Fruit fly (Drosophila melanogaster) whole organism, embryonic: Measurements from ENCODE around the gene CG3544.

Experiments used
- Blimp-1 ChIP-seq: fragments of 200-800 bp; sonication (Bioruptor generic); optimal IDR thresholded peaks from 3 replicates; lab custom pipeline; 2018; ENCODE audit warnings: missing biosample characterization, missing genetic modification characterization, mild to moderate bottlenecking, moderate library complexity, missing genetic modification reagents
- BtbVII ChIP-seq: fragments of 200-800 bp; sonication (Bioruptor generic); optimal IDR thresholded peaks from 3 replicates; lab custom pipeline; 2017; ENCODE audit warnings: missing biosample characterization, mild to moderate bottlenecking, missing genetic modification characterization
- C15 ChIP-seq: fragments of 200-800 bp; sonication (Bioruptor generic); IDR thresholded peaks from 3 replicates; pipeline ENCODE4 v1.3.6; 2022; ENCODE audit warnings: missing biosample characterization, missing genetic modification characterization
- CG10431 ChIP-seq: fragments of 200-800 bp; sonication (Bioruptor generic); optimal IDR thresholded peaks from 3 replicates; lab custom pipeline; 2018; ENCODE audit warnings: missing biosample characterization, mild to moderate bottlenecking, missing genetic modification characterization
- CG11504 ChIP-seq: fragments of 200-800 bp; sonication (Bioruptor generic); optimal IDR thresholded peaks from 3 replicates; lab custom pipeline; 2019; ENCODE audit warnings: missing biosample characterization, mild to moderate bottlenecking, missing genetic modification characterization, moderate library complexity
- CG11695 ChIP-seq: fragments of 200-800 bp; sonication (Bioruptor generic); IDR thresholded peaks from 3 replicates; pipeline ENCODE4 v1.3.6; 2022; ENCODE audit warnings: missing biosample characterization, missing genetic modification characterization
- CG12071 ChIP-seq: fragments of 200-800 bp; sonication (Bioruptor generic); optimal IDR thresholded peaks from 3 replicates; lab custom pipeline; 2018; ENCODE audit warnings: missing biosample characterization, mild to moderate bottlenecking, missing genetic modification characterization
- CG12155 ChIP-seq: fragments of 200-800 bp; sonication (Bioruptor generic); optimal IDR thresholded peaks from 3 replicates; lab custom pipeline; 2016; ENCODE audit warnings: missing biosample characterization, missing genetic modification characterization
- CG13775 ChIP-seq: fragments of 200-800 bp; sonication (Bioruptor generic); optimal IDR thresholded peaks from 3 replicates; lab custom pipeline; 2017; ENCODE audit warnings: missing biosample characterization, mild to moderate bottlenecking, missing genetic modification characterization
- CG17829 ChIP-seq: fragments of 200-800 bp; optimal IDR thresholded peaks from 2 replicates; lab custom pipeline; 2019; ENCODE audit warnings: missing biosample characterization, mild to moderate bottlenecking, missing genetic modification characterization, moderate library complexity
- CG2120 ChIP-seq: fragments of 200-800 bp; sonication (Bioruptor generic); optimal IDR thresholded peaks from 3 replicates; lab custom pipeline; 2016; ENCODE audit warnings: missing biosample characterization, missing genetic modification characterization
- CG2875 ChIP-seq: fragments of 200-800 bp; sonication (Bioruptor generic); optimal IDR thresholded peaks from 2 replicates; lab custom pipeline; 2017; ENCODE audit warnings: missing biosample characterization, mild to moderate bottlenecking, missing genetic modification characterization, missing genetic modification reagents
- CG3407 ChIP-seq: fragments of 200-800 bp; sonication (Bioruptor generic); optimal IDR thresholded peaks from 2 replicates; lab custom pipeline; 2018; ENCODE audit warnings: missing biosample characterization, mild to moderate bottlenecking, missing genetic modification characterization
- CG34224 ChIP-seq: fragments of 200-800 bp; sonication (Bioruptor generic); IDR thresholded peaks from 3 replicates; pipeline ENCODE4 v1.3.6; 2022; ENCODE audit warnings: missing biosample characterization, missing genetic modification characterization; ENCODE audit not compliant: partially characterized antibody
- CG34422 ChIP-seq: fragments of 200-800 bp; sonication (Bioruptor generic); IDR thresholded peaks from 3 replicates; pipeline ENCODE4 v1.3.6; 2022; ENCODE audit warnings: missing biosample characterization, missing genetic modification characterization
- CG8359 ChIP-seq: fragments of 200-800 bp; sonication (Bioruptor generic); optimal IDR thresholded peaks from 2 replicates; lab custom pipeline; 2017; ENCODE audit warnings: missing biosample characterization, mild to moderate bottlenecking, missing genetic modification characterization, borderline replicate concordance
- CG9876 ChIP-seq: fragments of 200-800 bp; sonication (Bioruptor generic); optimal IDR thresholded peaks from 2 replicates; lab custom pipeline; 2016; ENCODE audit warnings: missing biosample characterization, missing genetic modification characterization
- Camta ChIP-seq: fragments of 200-800 bp; sonication (Bioruptor generic); optimal IDR thresholded peaks from 2 replicates; lab custom pipeline; 2016; ENCODE audit warnings: missing biosample characterization, missing genetic modification characterization
- Dfd ChIP-seq, 2 experiments: fragments of >200 bp; optimal IDR thresholded peaks; 2 replicates each; lab custom pipeline; 2017; ENCODE audit warnings: missing biosample characterization in 2 of 2, missing genetic modification characterization in 2 of 2
- Gsc ChIP-seq: fragments of 200-800 bp; sonication (Bioruptor generic); IDR thresholded peaks from 2 replicates; pipeline ENCODE4 v1.3.6; 2022; ENCODE audit warnings: missing biosample characterization, missing genetic modification characterization
- Gug ChIP-seq: fragments of 200-800 bp; sonication (Bioruptor generic); IDR thresholded peaks from 4 replicates; pipeline ENCODE4 v1.3.6; 2022; ENCODE audit warnings: missing biosample characterization, missing genetic modification characterization
- Hr78 ChIP-seq, 2 experiments: fragments of 200-800 bp in 1 of 2; fragments of >200 bp in 1 of 2; sonication (Bioruptor generic) in 1 of 2; optimal IDR thresholded peaks; 2 replicates each; lab custom pipeline; 2017 to 2019; ENCODE audit warnings: missing biosample characterization in 2 of 2, missing genetic modification characterization in 2 of 2, mild to moderate bottlenecking in 1 of 2, moderate library complexity in 1 of 2
- Med ChIP-seq: fragments of 200-800 bp; sonication (Bioruptor generic); peaks from one replicate; lab custom pipeline; 2016; ENCODE audit warnings: missing biosample characterization, missing genetic modification characterization, mild to moderate bottlenecking, inconsistent platforms, moderate library complexity
- Mrtf ChIP-seq: fragments of 200-800 bp; sonication (Bioruptor generic); IDR thresholded peaks from 3 replicates; pipeline ENCODE4 v1.3.6; 2022; ENCODE audit warnings: missing biosample characterization, missing genetic modification characterization
- NC2α ChIP-seq: fragments of 200-800 bp; sonication (Bioruptor generic); optimal IDR thresholded peaks from 2 replicates; lab custom pipeline; 2016; ENCODE audit warnings: missing biosample characterization, missing genetic modification characterization
- Nf-YC ChIP-seq: fragments of 200-800 bp; optimal IDR thresholded peaks from 3 replicates; lab custom pipeline; 2019; ENCODE audit warnings: missing biosample characterization, mild to moderate bottlenecking, missing genetic modification characterization, moderate library complexity
- Ptx1 ChIP-seq: fragments of 200-800 bp; sonication (Bioruptor generic); IDR thresholded peaks from 2 replicates; pipeline ENCODE4 v1.3.6; 2022; ENCODE audit warnings: missing biosample characterization, missing genetic modification characterization
- Rfx ChIP-seq: fragments of 200-800 bp; sonication (Bioruptor generic); IDR thresholded peaks from 2 replicates; pipeline ENCODE4 v1.3.6; 2022; ENCODE audit warnings: missing biosample characterization, missing genetic modification characterization
- Usf ChIP-seq: fragments of 200-800 bp; sonication (Bioruptor generic); optimal IDR thresholded peaks from 2 replicates; lab custom pipeline; 2017; ENCODE audit warnings: missing genotype, missing biosample characterization, missing genetic modification characterization
- Xbp1 ChIP-seq: fragments of 200-800 bp; sonication (Bioruptor generic); optimal IDR thresholded peaks from 3 replicates; lab custom pipeline; 2016; ENCODE audit warnings: missing biosample characterization, mild to moderate bottlenecking, missing genetic modification characterization
- amos ChIP-seq: fragments of 200-800 bp; sonication (Bioruptor generic); IDR thresholded peaks from 2 replicates; pipeline ENCODE4 v1.3.6; 2022; ENCODE audit warnings: missing biosample characterization, missing genetic modification characterization; ENCODE audit not compliant: partially characterized antibody
- ash1 ChIP-seq: fragments of 200-800 bp; sonication (Bioruptor generic); optimal IDR thresholded peaks from 2 replicates; lab custom pipeline; 2018; ENCODE audit warnings: missing biosample characterization, mild to moderate bottlenecking, missing genetic modification characterization
- bowl ChIP-seq: fragments of 200-800 bp; sonication (Bioruptor generic); IDR thresholded peaks from 2 replicates; pipeline ENCODE4 v1.3.6; 2022; ENCODE audit warnings: missing biosample characterization, missing genetic modification characterization
- cg ChIP-seq: fragments of 200-800 bp; sonication (Bioruptor generic); optimal IDR thresholded peaks from 3 replicates; lab custom pipeline; 2019; ENCODE audit warnings: missing biosample characterization, mild to moderate bottlenecking, missing genetic modification characterization, moderate library complexity
- fd102C ChIP-seq: fragments of 200-800 bp; sonication (Bioruptor generic); optimal IDR thresholded peaks from 2 replicates; lab custom pipeline; 2018; ENCODE audit warnings: missing biosample characterization, mild to moderate bottlenecking, missing genetic modification characterization, moderate library complexity
- gcm2 ChIP-seq: fragments of 200-800 bp; sonication (Bioruptor generic); optimal IDR thresholded peaks from 2 replicates; lab custom pipeline; 2016; ENCODE audit warnings: missing biosample characterization, missing genetic modification characterization
- gfzf ChIP-seq: fragments of 200-800 bp; sonication (Bioruptor generic); optimal IDR thresholded peaks from 2 replicates; lab custom pipeline; 2016; ENCODE audit warnings: missing biosample characterization, mild to moderate bottlenecking, missing genetic modification characterization, moderate library complexity
- insv ChIP-seq, 2 experiments: fragments of 200-800 bp; sonication (Bioruptor generic); optimal IDR thresholded peaks; 3 replicates each; lab custom pipeline; 2016 to 2018; ENCODE audit warnings: missing biosample characterization in 2 of 2, missing genetic modification characterization in 2 of 2
- lbe ChIP-seq: fragments of 200-800 bp; sonication (Bioruptor generic); optimal IDR thresholded peaks from 2 replicates; lab custom pipeline; 2016; ENCODE audit warnings: missing biosample characterization, mild to moderate bottlenecking, missing genetic modification characterization
- mam ChIP-seq: fragments of 200-800 bp; sonication (Bioruptor generic); optimal IDR thresholded peaks from 3 replicates; lab custom pipeline; 2016; ENCODE audit warnings: missing biosample characterization, missing genetic modification characterization
- nerfin-2 ChIP-seq: fragments of 200-800 bp; sonication (Bioruptor generic); IDR thresholded peaks from 2 replicates; pipeline ENCODE4 v1.3.6; 2022; ENCODE audit warnings: missing biosample characterization, missing genetic modification characterization; ENCODE audit not compliant: partially characterized antibody
- pan ChIP-seq, 4 experiments: fragments of >200 bp in 3 of 4; fragments of 200-800 bp in 1 of 4; sonication (Bioruptor generic) in 1 of 4; optimal IDR thresholded peaks in 3 of 4; IDR thresholded peaks in 1 of 4; 2 replicates each; pipeline versions ENCODE4 v1.3.6 to Lab custom; 2017 to 2022; ENCODE audit warnings: missing biosample characterization in 2 of 4, missing genetic modification characterization in 2 of 4, mixed read lengths in 1 of 4
- psq ChIP-seq: fragments of 200-800 bp; sonication (Bioruptor generic); optimal IDR thresholded peaks from 2 replicates; lab custom pipeline; 2017; ENCODE audit warnings: missing biosample characterization, missing genetic modification characterization
- sens-2 ChIP-seq: fragments of 200-800 bp; sonication (Bioruptor generic); IDR thresholded peaks from 2 replicates; pipeline ENCODE4 v1.3.6; 2022; ENCODE audit warnings: missing biosample characterization, missing genetic modification characterization
- sqz ChIP-seq: fragments of 200-800 bp; sonication (Bioruptor generic); optimal IDR thresholded peaks from 3 replicates; lab custom pipeline; 2018; ENCODE audit warnings: missing biosample characterization, mild to moderate bottlenecking, missing genetic modification characterization
- tio ChIP-seq: fragments of 200-800 bp; sonication (Bioruptor generic); optimal IDR thresholded peaks from 2 replicates; lab custom pipeline; 2017; ENCODE audit warnings: missing biosample characterization, missing genetic modification characterization, inconsistent platforms

Gene CG3544

dm6 chr2L:837989-838388 is 53.9 kb downstream of the CG3544 start (continued):
- TF ChIP-seq insv (GFP tag; optimal IDR thresholded peaks at IDR 0.05; lab: Kevin White, UChicago) (no peak), Nf-YC (no peak), Gsc (no peak), cg (GFP tag; lab: Kevin White, UChicago) (no peak), C15 (GFP tag; lab: Robert Waterston, UW) (0 out of 3 replicates have a peak, but pooled peaks have one; percentile 8), Xbp1 (GFP tag; lab: Kevin White, UChicago) (peak; percentile 73), CG13775 (GFP tag; lab: Kevin White, UChicago) (no peak), BtbVII (no peak), lbe (no peak), Mrtf (GFP tag; lab: Robert Waterston, UW) (no peak), sens-2 (GFP tag; lab: Robert Waterston, UW) (no peak), Camta (no peak), Med (GFP tag; lab: Kevin White, UChicago) (peak; percentile 80), CG11695 (GFP tag; lab: Robert Waterston, UW) (0 out of 3 replicates have a peak, but pooled peaks have one; percentile 8), tio (peak; percentile 29), Gug (GFP tag; lab: Robert Waterston, UW) (no peak), CG2120 (peak; percentile 59), CG10431 (no peak), NC2α (GFP tag; lab: Kevin White, UChicago) (no peak), nerfin-2 (no peak), CG3407 (GFP tag; lab: Kevin White, UChicago) (peak; percentile 14), Rfx (no peak), Usf (no peak), CG12071 (GFP tag; lab: Kevin White, UChicago) (no peak), CG12155 (GFP tag; lab: Kevin White, UChicago) (no peak), mam (GFP tag; lab: Kevin White, UChicago) (peak; percentile 32), CG9876 (GFP tag; lab: Kevin White, UChicago) (peak; percentile 54), Dfd (GFP tag; optimal IDR thresholded peaks at IDR 0.05; lab: Kevin White, UChicago) (no peak), bowl (no peak), CG8359 (GFP tag; lab: Kevin White, UChicago) (no peak), gcm2 (no peak), amos (GFP tag; lab: Robert Waterston, UW) (no peak), gfzf (GFP tag; lab: Kevin White, UChicago) (no peak), sqz (no peak), Ptx1 (GFP tag; lab: Robert Waterston, UW) (0 out of 2 replicates have a peak, but pooled peaks have one; percentile 9), CG34422 (GFP tag; lab: Robert Waterston, UW) (no peak), fd102C (GFP tag; lab: Kevin White, UChicago) (no peak), pan (optimal IDR thresholded peaks at IDR 0.05; lab: Kevin White, UChicago) (no peak), pan (GFP tag; optimal IDR thresholded peaks at IDR 0.05 in 1 of 2, IDR thresholded peaks at IDR 0.05 in 1 of 2) (no peak), CG11504 (tag; lab: Kevin White, UChicago) (no peak), Hr78 (GFP tag; optimal IDR thresholded peaks at IDR 0.05; lab: Kevin White, UChicago) (no peak), Blimp-1 (GFP tag; lab: Kevin White, UChicago) (peak; percentile 6), CG34224 (GFP tag; lab: Robert Waterston, UW) (no peak), psq (GFP tag; lab: Kevin White, UChicago) (no peak), ash1 (GFP tag; lab: Kevin White, UChicago) (no peak), CG17829 (tag; lab: Kevin White, UChicago) (no peak), CG2875 (GFP tag; lab: Kevin White, UChicago) (no peak)
